Fruit fly (Drosophila melanogaster): ENCODE results near the gene CG31300.

DNA sequence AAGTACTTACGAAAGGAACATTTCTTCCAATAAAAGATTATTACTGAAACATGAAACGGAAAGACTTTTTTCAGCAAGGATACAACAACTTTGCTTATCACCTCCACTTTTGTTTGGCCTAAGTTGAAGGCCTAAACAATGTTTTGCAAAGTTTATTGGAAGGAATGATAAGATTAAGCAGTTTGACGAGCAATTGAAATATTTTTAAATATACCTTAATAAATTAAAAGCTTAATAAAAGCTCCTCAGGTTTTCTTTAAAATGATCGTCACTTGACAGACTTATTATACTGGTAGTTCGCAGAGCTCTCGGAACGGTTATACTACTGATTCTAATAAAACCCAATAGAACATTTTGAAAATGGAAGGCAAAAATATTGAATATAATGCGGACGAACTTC, 1.8 kb downstream of the CG31300 start, which contains the start of gene CG31104:
- TF ChIP-seq svp (GFP tag) (no peak), CG1621 (tag; optimal IDR thresholded peaks at IDR 0.05) (no peak), CG8319 (GFP tag; optimal IDR thresholded peaks at IDR 0.05) (no peak), Lpt (GFP tag; optimal IDR thresholded peaks at IDR 0.05) (no peak), Eip93F (GFP tag; optimal IDR thresholded peaks at IDR 0.05) (no peak), CG31627 (GFP tag; optimal IDR thresholded peaks at IDR 0.05) (no peak)

Measured in whole organism, prepupa.